Worm (Caenorhabditis elegans): ENCODE results near the gene scl-2.

scl-2 gene

ce11 chrIV:13028746-13029673, 28.5 kb upstream of the scl-2 start:
- TF ChIP-seq ztf-3 (GFP tag; optimal IDR thresholded peaks at IDR 0.05) (no peak), lin-35 (GFP tag; optimal IDR thresholded peaks at IDR 0.05) (peak in 1 of 3 experiments; percentile 67), snpc-4 (GFP tag; optimal IDR thresholded peaks at IDR 0.05) (peak; percentile 14), snpc-4 (tag; optimal IDR thresholded peaks at IDR 0.05) (peak in 1 of 4 experiments; percentile 36), dpff-1 (tag; optimal IDR thresholded peaks at IDR 0.05) (no peak), sea-2 (GFP tag; IDR thresholded peaks at IDR 0.05) (no peak), cebp-1 (GFP tag; IDR thresholded peaks at IDR 0.05) (no peak), cebp-1 (tag; optimal IDR thresholded peaks at IDR 0.05) (peak; percentile 20), madf-6 (GFP tag; IDR thresholded peaks at IDR 0.05) (peak; percentile 89), lsl-1 (GFP tag; optimal IDR thresholded peaks at IDR 0.05) (peak; percentile 61), ceh-79 (tag; optimal IDR thresholded peaks at IDR 0.05) (no peak), efl-1 (GFP tag; optimal IDR thresholded peaks at IDR 0.05) (peak; percentile 87), pbrm-1 (GFP tag; IDR thresholded peaks at IDR 0.05) (0 out of 2 replicates have a peak, but pooled peaks have one; percentile 24), dpl-1 (GFP tag; optimal IDR thresholded peaks at IDR 0.05) (peak; percentile 49), lin-54 (GFP tag; optimal IDR thresholded peaks at IDR 0.05) (peak; percentile 57), xnd-1 (tag; optimal IDR thresholded peaks at IDR 0.05) (peak; percentile 66), dox-1 (GFP tag; IDR thresholded peaks at IDR 0.05) (peak; percentile 44; the same call in 1 of the 2 replicates), nhr-80 (tag; optimal IDR thresholded peaks at IDR 0.05) (peak; percentile 49), madf-8 (GFP tag; conservative IDR thresholded peaks at IDR 0.05) (peak; percentile 82), tbp1 (GFP tag; optimal IDR thresholded peaks at IDR 0.05) (peak; percentile 19), D2030.7 (GFP tag; IDR thresholded peaks at IDR 0.05) (peak; percentile 78), rpc-1 (optimal IDR thresholded peaks at IDR 0.05) (no peak), rpc-1 (tag; optimal IDR thresholded peaks at IDR 0.05) (no peak), ZK185.1 (tag; optimal IDR thresholded peaks at IDR 0.05; ENCODE audit: poor library complexity, severe bottlenecking) (no peak), ceh-91 (GFP tag; IDR thresholded peaks at IDR 0.05) (peak; percentile 76), snpc-3.4 (tag; optimal IDR thresholded peaks at IDR 0.05) (peak; percentile 81), rcor-1 (GFP tag; IDR thresholded peaks at IDR 0.05) (peak; percentile 28; the same call in 1 of the 2 replicates), F33H1.4 (GFP tag; IDR thresholded peaks at IDR 0.05) (peak; percentile 63)

ce11 chrIV:13029674-13030466, 27.6 kb upstream of the scl-2 start:
- TF ChIP-seq zfh-2 (GFP tag; conservative IDR thresholded peaks at IDR 0.05) (peak; percentile 65), cebp-2 (GFP tag; IDR thresholded peaks at IDR 0.05) (0 out of 2 replicates have a peak, but pooled peaks have one; percentile 59), sdz-38 (tag; optimal IDR thresholded peaks at IDR 0.05) (no peak), nfya-2 (GFP tag; IDR thresholded peaks at IDR 0.05) (no peak), F57A8.1 (GFP tag; optimal IDR thresholded peaks at IDR 0.05) (no peak), efl-1 (GFP tag; optimal IDR thresholded peaks at IDR 0.05) (no peak), B0336.3 (GFP tag; IDR thresholded peaks at IDR 0.05) (peak; percentile 36; the same call in 1 of the 2 replicates)
